Fruit fly (Drosophila melanogaster) whole organism, embryonic: ENCODE data around the gene NANS.

ENCODE experiments used
- CG7963 ChIP-seq: fragments of 200-800 bp; sonication (Bioruptor generic); IDR thresholded peaks from 3 replicates; pipeline ENCODE4 v1.3.6; 2022; ENCODE audit warnings: missing biosample characterization, missing genetic modification characterization; ENCODE audit not compliant: partially characterized antibody
- CG8765 ChIP-seq: fragments of 200-800 bp; sonication (Bioruptor generic); IDR thresholded peaks from 2 replicates; pipeline ENCODE4 v1.3.6; 2022; ENCODE audit warnings: missing biosample characterization, missing genetic modification characterization
- dan ChIP-seq: fragments of 200-800 bp; sonication (Bioruptor generic); IDR thresholded peaks from 2 replicates; pipeline ENCODE4 v1.3.6; 2022; ENCODE audit warnings: missing biosample characterization, missing genetic modification characterization
- h ChIP-seq: fragments of >200 bp; optimal IDR thresholded peaks from 2 replicates; lab custom pipeline; 2017

DNA sequence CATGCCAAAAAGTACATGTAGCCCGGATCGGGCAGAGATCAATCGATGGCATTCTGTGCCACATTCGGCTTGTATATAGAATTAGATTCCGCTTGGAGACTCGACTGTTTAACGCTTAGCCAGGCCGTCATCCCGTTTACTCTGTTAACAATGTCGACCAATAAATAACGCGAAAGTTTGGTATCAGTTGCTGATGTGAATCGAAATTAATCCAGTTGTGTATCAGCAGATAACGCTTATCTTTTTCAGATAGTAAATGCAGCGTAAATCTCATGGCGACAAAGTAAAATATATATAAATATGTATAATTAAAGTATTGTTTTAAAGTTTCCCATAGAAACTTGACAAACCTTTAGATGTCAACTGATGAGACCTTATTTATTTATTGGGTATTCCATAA is 14.9 kb upstream of the NANS start:
- TF ChIP-seq CG8765 (GFP tag; lab: Robert Waterston, UW) (no peak), dan (GFP tag; lab: Robert Waterston, UW) (no peak), h (lab: Kevin White, UChicago) (no peak), CG7963 (GFP tag; lab: Robert Waterston, UW) (no peak)
